Worm (Caenorhabditis elegans): ENCODE measurements around the gene F09C6.12.

The F09C6.12 gene

ce11 chrV:16873642-16874041 lies 9.0 kb upstream of the F09C6.12 start, which contains the start of gene srw-23:
Gene srw-23 (plus strand): TSS chrV:16873942.
- no peak for TF ChIP-seq mel-28 (tag; optimal IDR thresholded peaks at IDR 0.05; ENCODE audit: borderline replicate concordance)
- TF ChIP-seq K12H6.12 (tag; optimal IDR thresholded peaks at IDR 0.05) = no peak
- no peak for TF ChIP-seq zfh-2 (GFP tag; conservative IDR thresholded peaks at IDR 0.05)
- TF ChIP-seq mcd-1 (GFP tag; IDR thresholded peaks at IDR 0.05) = no peak
- no peak for TF ChIP-seq ceh-91 (GFP tag; IDR thresholded peaks at IDR 0.05)
- TF ChIP-seq F23B12.7 (tag; optimal IDR thresholded peaks at IDR 0.05; ENCODE audit: insufficient read depth) = no peak
- no peak for TF ChIP-seq F57C9.4 (tag; optimal IDR thresholded peaks at IDR 0.05)
- no peak for TF ChIP-seq lin-54 (GFP tag; optimal IDR thresholded peaks at IDR 0.05)
- no peak for TF ChIP-seq tlf-1 (GFP tag; optimal IDR thresholded peaks at IDR 0.05)
- no peak for TF ChIP-seq ceh-27 (GFP tag; optimal IDR thresholded peaks at IDR 0.05)
- TF ChIP-seq ceh-40 (GFP tag; IDR thresholded peaks at IDR 0.05) = no peak
- no peak for TF ChIP-seq sea-2 (GFP tag; IDR thresholded peaks at IDR 0.05)

ce11 chrV:16874966-16875365 lies 7.7 kb upstream of the F09C6.12 start, which contains the start of gene F49A5.10:
Gene F49A5.10 (plus strand): TSS chrV:16875266.
- no peak for TF ChIP-seq T26A5.8 (tag; optimal IDR thresholded peaks at IDR 0.05)

ce11 chrV:16877081-16877480 lies 5.6 kb upstream of the F09C6.12 start:
- peak; percentile 92 for TF ChIP-seq hsf-1 (GFP tag; IDR thresholded peaks at IDR 0.05)

- TF ChIP-seq lag-1 (GFP tag; IDR thresholded peaks at IDR 0.05) = no peak
- TF ChIP-seq ceh-79 (tag; optimal IDR thresholded peaks at IDR 0.05) = no peak
- TF ChIP-seq nfya-1 (tag; optimal IDR thresholded peaks at IDR 0.05; ENCODE audit: borderline replicate concordance, insufficient read depth) = no peak
- TF ChIP-seq repo-1 (tag; optimal IDR thresholded peaks at IDR 0.05) = no peak
- TF ChIP-seq attf-6 (GFP tag; IDR thresholded peaks at IDR 0.05) = no peak
- no peak for TF ChIP-seq madf-10 (tag; optimal IDR thresholded peaks at IDR 0.05)
- TF ChIP-seq snpc-3.4 (tag; optimal IDR thresholded peaks at IDR 0.05) = no peak
- no peak for TF ChIP-seq Y79H2A.3 (GFP tag; conservative IDR thresholded peaks at IDR 0.05)
- no peak for TF ChIP-seq xnd-1 (tag; optimal IDR thresholded peaks at IDR 0.05)
- TF ChIP-seq nhr-27 (tag; optimal IDR thresholded peaks at IDR 0.05) = no peak
- no peak for TF ChIP-seq bed-2 (GFP tag; IDR thresholded peaks at IDR 0.05)
- TF ChIP-seq nhr-80 (tag; optimal IDR thresholded peaks at IDR 0.05) = no peak
- no peak for TF ChIP-seq sptf-2 (GFP tag; optimal IDR thresholded peaks at IDR 0.05)
- TF ChIP-seq ceh-40 (GFP tag; IDR thresholded peaks at IDR 0.05) = no peak
- no peak for TF ChIP-seq ekl-4 (GFP tag; IDR thresholded peaks at IDR 0.05)
- TF ChIP-seq pha-4 (tag; optimal IDR thresholded peaks at IDR 0.05) = no peak
- no peak for TF ChIP-seq lin-40 (tag; optimal IDR thresholded peaks at IDR 0.05)
These were observed 3.1 kb upstream of the F09C6.12 start for ce11 chrV:16879532-16879931.

- TF ChIP-seq F57A8.1 (GFP tag; optimal IDR thresholded peaks at IDR 0.05) = no peak
- no peak for TF ChIP-seq atf-7 (tag; optimal IDR thresholded peaks at IDR 0.05)
- TF ChIP-seq ceh-58 (GFP tag; IDR thresholded peaks at IDR 0.05) = no peak
- TF ChIP-seq lin-26 (GFP tag; IDR thresholded peaks at IDR 0.05) = no peak
- no peak for TF ChIP-seq Y79H2A.3 (GFP tag; conservative IDR thresholded peaks at IDR 0.05)
- TF ChIP-seq attf-3 (GFP tag; conservative IDR thresholded peaks at IDR 0.05) = no peak
- no peak for TF ChIP-seq aptf-2 (GFP tag; conservative IDR thresholded peaks at IDR 0.05)
- no peak for TF ChIP-seq ekl-4 (GFP tag; IDR thresholded peaks at IDR 0.05)
- TF ChIP-seq egrh-3 (GFP tag; IDR thresholded peaks at IDR 0.05) = no peak
- no peak for TF ChIP-seq mxl-1 (tag; optimal IDR thresholded peaks at IDR 0.05)
- TF ChIP-seq lsy-27 (tag; optimal IDR thresholded peaks at IDR 0.05; ENCODE audit: borderline replicate concordance, insufficient read depth) = no peak
- no peak for TF ChIP-seq F52B5.7 (tag; optimal IDR thresholded peaks at IDR 0.05)
- TF ChIP-seq ztf-25 (GFP tag; IDR thresholded peaks at IDR 0.05) = no peak
- no peak for TF ChIP-seq C06A6.2 (GFP tag; conservative IDR thresholded peaks at IDR 0.05)
- TF ChIP-seq tlf-1 (GFP tag; optimal IDR thresholded peaks at IDR 0.05) = no peak
These were observed 2.6 kb upstream of the F09C6.12 start, which contains the start of gene F09C6.3 for ce11 chrV:16880054-16880453. Gene F09C6.3 (minus strand): TSS chrV:16880154.
